Fruit fly (Drosophila melanogaster) whole organism, embryonic: ENCODE data around the gene RpL24.
A peak's percentile ranks its signal among the peaks of the same experiment; 100 is the strongest.

Experiments used
- ATbp ChIP-seq: fragments of 200-800 bp; sonication (Bioruptor generic); optimal IDR thresholded peaks from 2 replicates; lab custom pipeline; 2017; ENCODE audit warnings: missing biosample characterization, mild to moderate bottlenecking, missing genetic modification characterization, missing genetic modification reagents
- Atf3 ChIP-seq: fragments of 200-800 bp; sonication (Bioruptor generic); optimal IDR thresholded peaks from 3 replicates; lab custom pipeline; 2016; ENCODE audit warnings: missing biosample characterization, missing genetic modification characterization
- BEAF-32 ChIP-seq: fragments of 200-800 bp; sonication (Bioruptor generic); optimal IDR thresholded peaks from 3 replicates; lab custom pipeline; 2017; ENCODE audit warnings: missing biosample characterization, missing genetic modification characterization, mild to moderate bottlenecking, moderate library complexity, missing genetic modification reagents
- CG11560 ChIP-seq: fragments of 200-800 bp; sonication (Bioruptor generic); IDR thresholded peaks from 3 replicates; pipeline ENCODE4 v1.3.6; 2022; ENCODE audit warnings: missing biosample characterization, missing genetic modification characterization
- CG12219 ChIP-seq: fragments of 200-800 bp; sonication (Bioruptor generic); optimal IDR thresholded peaks from 3 replicates; lab custom pipeline; 2018; ENCODE audit warnings: missing biosample characterization, mild to moderate bottlenecking, missing genetic modification characterization
- CG13894 ChIP-seq: fragments of 200-800 bp; sonication (Bioruptor generic); optimal IDR thresholded peaks from 3 replicates; lab custom pipeline; 2018; ENCODE audit warnings: missing biosample characterization, mild to moderate bottlenecking, missing genetic modification characterization, moderate library complexity
- CG17186 ChIP-seq: fragments of 200-800 bp; sonication (Bioruptor generic); optimal IDR thresholded peaks from 3 replicates; lab custom pipeline; 2017; ENCODE audit warnings: missing biosample characterization, missing genetic modification reagents, missing genetic modification characterization
- CG18011 ChIP-seq: fragments of 200-800 bp; sonication (Bioruptor generic); optimal IDR thresholded peaks from 2 replicates; lab custom pipeline; 2017; ENCODE audit warnings: missing biosample characterization, missing genetic modification characterization, mild to moderate bottlenecking, moderate library complexity, missing genotype
- CG18599 ChIP-seq: fragments of 200-800 bp; sonication (Bioruptor generic); optimal IDR thresholded peaks from 3 replicates; lab custom pipeline; 2017; ENCODE audit warnings: missing biosample characterization, missing genetic modification characterization, mild to moderate bottlenecking, moderate library complexity, missing genetic modification reagents
- CG2120 ChIP-seq: fragments of 200-800 bp; sonication (Bioruptor generic); optimal IDR thresholded peaks from 3 replicates; lab custom pipeline; 2016; ENCODE audit warnings: missing biosample characterization, missing genetic modification characterization
- CG2678 ChIP-seq: fragments of 200-800 bp; sonication (Bioruptor generic); optimal IDR thresholded peaks from 3 replicates; lab custom pipeline; 2019; ENCODE audit warnings: missing biosample characterization, mild to moderate bottlenecking, missing genetic modification characterization, moderate library complexity
- CG2875 ChIP-seq: fragments of 200-800 bp; sonication (Bioruptor generic); optimal IDR thresholded peaks from 2 replicates; lab custom pipeline; 2017; ENCODE audit warnings: missing biosample characterization, mild to moderate bottlenecking, missing genetic modification characterization, missing genetic modification reagents
- CG3281 ChIP-seq: fragments of 200-800 bp; sonication (Bioruptor generic); optimal IDR thresholded peaks from 3 replicates; lab custom pipeline; 2017; ENCODE audit warnings: missing biosample characterization, mild to moderate bottlenecking, missing genetic modification characterization
- CG34224 ChIP-seq: fragments of 200-800 bp; sonication (Bioruptor generic); IDR thresholded peaks from 3 replicates; pipeline ENCODE4 v1.3.6; 2022; ENCODE audit warnings: missing biosample characterization, missing genetic modification characterization; ENCODE audit not compliant: partially characterized antibody
- CG42726 ChIP-seq: fragments of 200-800 bp; sonication (Bioruptor generic); IDR thresholded peaks from 2 replicates; pipeline ENCODE4 v1.3.6; 2022; ENCODE audit warnings: missing biosample characterization, missing genetic modification characterization; ENCODE audit not compliant: partially characterized antibody
- CG4328 ChIP-seq: fragments of 200-800 bp; sonication (Bioruptor generic); optimal IDR thresholded peaks from 3 replicates; lab custom pipeline; 2017; ENCODE audit warnings: missing biosample characterization, missing genetic modification reagents, missing genetic modification characterization
- CG4360 ChIP-seq: fragments of 200-800 bp; sonication (Bioruptor generic); IDR thresholded peaks from 2 replicates; pipeline ENCODE4 v1.3.6; 2022; ENCODE audit warnings: missing biosample characterization, missing genetic modification characterization
- CG7271 ChIP-seq: fragments of 200-800 bp; sonication (Bioruptor generic); optimal IDR thresholded peaks from 2 replicates; lab custom pipeline; 2018; ENCODE audit warnings: missing biosample characterization, mild to moderate bottlenecking, missing genetic modification characterization, moderate library complexity
- CG7372 ChIP-seq: fragments of 200-800 bp; sonication (Bioruptor generic); IDR thresholded peaks from 2 replicates; pipeline ENCODE4 v1.3.6; 2022; ENCODE audit warnings: missing biosample characterization, missing genetic modification characterization
- CG7556 ChIP-seq: fragments of 200-800 bp; sonication (Bioruptor generic); optimal IDR thresholded peaks from 2 replicates; lab custom pipeline; 2017; ENCODE audit warnings: missing biosample characterization, mild to moderate bottlenecking, missing genetic modification characterization
- CG9727 ChIP-seq: fragments of 200-800 bp; sonication (Bioruptor generic); optimal IDR thresholded peaks from 3 replicates; lab custom pipeline; 2017; ENCODE audit warnings: missing biosample characterization, mild to moderate bottlenecking, missing genetic modification characterization
- CHES-1-like ChIP-seq: fragments of 200-800 bp; sonication (Bioruptor generic); optimal IDR thresholded peaks from 2 replicates; lab custom pipeline; 2016; ENCODE audit warnings: missing biosample characterization, missing genetic modification characterization
- D19A ChIP-seq: fragments of 200-800 bp; optimal IDR thresholded peaks from 3 replicates; lab custom pipeline; 2019; ENCODE audit warnings: missing biosample characterization, mild to moderate bottlenecking, missing genetic modification characterization, moderate library complexity
- Dip3 ChIP-seq: fragments of 200-800 bp; sonication (Bioruptor generic); optimal IDR thresholded peaks from 3 replicates; lab custom pipeline; 2016; ENCODE audit warnings: missing biosample characterization, missing genetic modification characterization
- HmgZ ChIP-seq: fragments of 200-800 bp; sonication (Bioruptor generic); optimal IDR thresholded peaks from 2 replicates; lab custom pipeline; 2018; ENCODE audit warnings: missing biosample characterization, mild to moderate bottlenecking, missing genetic modification characterization
- Hr39 ChIP-seq: fragments of >200 bp; optimal IDR thresholded peaks from 2 replicates; lab custom pipeline; 2017
- Lim3 ChIP-seq: fragments of 200-800 bp; sonication (Bioruptor generic); IDR thresholded peaks from 2 replicates; pipeline ENCODE4 v1.3.6; 2022; ENCODE audit warnings: missing biosample characterization, missing genetic modification characterization
- Lpt ChIP-seq: fragments of >200 bp; optimal IDR thresholded peaks from 2 replicates; lab custom pipeline; 2018; ENCODE audit warnings: missing biosample characterization, missing genetic modification characterization
- aop ChIP-seq: fragments of 200-800 bp; sonication (Bioruptor generic); IDR thresholded peaks from 2 replicates; pipeline ENCODE4 v1.3.6; 2022; ENCODE audit warnings: missing biosample characterization, missing genetic modification characterization
- az2 ChIP-seq: fragments of 200-800 bp; sonication (Bioruptor generic); optimal IDR thresholded peaks from 3 replicates; lab custom pipeline; 2016; ENCODE audit warnings: missing biosample characterization, missing genetic modification characterization
- bbx ChIP-seq: fragments of 200-800 bp; sonication (Bioruptor generic); IDR thresholded peaks from 2 replicates; pipeline ENCODE4 v1.3.6; 2022; ENCODE audit warnings: missing biosample characterization, missing genetic modification characterization; ENCODE audit not compliant: partially characterized antibody
- bsh ChIP-seq, 2 experiments: fragments of 200-800 bp; sonication (Bioruptor generic); optimal IDR thresholded peaks; 2 replicates each; lab custom pipeline; 2017 to 2018; ENCODE audit warnings: mild to moderate bottlenecking in 2 of 2, missing biosample characterization in 2 of 2, missing genetic modification characterization in 2 of 2, moderate library complexity in 1 of 2
- cg ChIP-seq: fragments of 200-800 bp; sonication (Bioruptor generic); optimal IDR thresholded peaks from 3 replicates; lab custom pipeline; 2019; ENCODE audit warnings: missing biosample characterization, mild to moderate bottlenecking, missing genetic modification characterization, moderate library complexity
- ems ChIP-seq: fragments of 200-800 bp; sonication (Bioruptor generic); optimal IDR thresholded peaks from 3 replicates; lab custom pipeline; 2016; ENCODE audit warnings: missing biosample characterization, missing genetic modification characterization
- fd102C ChIP-seq: fragments of 200-800 bp; sonication (Bioruptor generic); optimal IDR thresholded peaks from 2 replicates; lab custom pipeline; 2018; ENCODE audit warnings: missing biosample characterization, mild to moderate bottlenecking, missing genetic modification characterization, moderate library complexity
- gcm2 ChIP-seq: fragments of 200-800 bp; sonication (Bioruptor generic); optimal IDR thresholded peaks from 2 replicates; lab custom pipeline; 2016; ENCODE audit warnings: missing biosample characterization, missing genetic modification characterization
- gro ChIP-seq: fragments of 200-800 bp; sonication (Bioruptor generic); optimal IDR thresholded peaks from 2 replicates; lab custom pipeline; 2016; ENCODE audit warnings: missing biosample characterization, missing genetic modification characterization
- hb ChIP-seq: fragments of 200-800 bp; sonication (Bioruptor generic); IDR thresholded peaks from 3 replicates; pipeline ENCODE4 v1.3.6; 2022; ENCODE audit warnings: missing biosample characterization, missing genetic modification characterization; ENCODE audit not compliant: partially characterized antibody
- ind ChIP-seq: fragments of 200-800 bp; sonication (Bioruptor generic); optimal IDR thresholded peaks from 3 replicates; lab custom pipeline; 2016; ENCODE audit warnings: missing biosample characterization, missing genetic modification characterization
- luna ChIP-seq: fragments of 200-800 bp; sonication (Bioruptor generic); optimal IDR thresholded peaks from 2 replicates; lab custom pipeline; 2016; ENCODE audit warnings: missing biosample characterization, missing genetic modification characterization
- mam ChIP-seq: fragments of 200-800 bp; sonication (Bioruptor generic); optimal IDR thresholded peaks from 3 replicates; lab custom pipeline; 2016; ENCODE audit warnings: missing biosample characterization, missing genetic modification characterization
- nau ChIP-seq: fragments of 200-800 bp; sonication (Bioruptor generic); optimal IDR thresholded peaks from 3 replicates; lab custom pipeline; 2017; ENCODE audit warnings: missing biosample characterization, mild to moderate bottlenecking, missing genetic modification characterization, missing genetic modification reagents
- nerfin-2 ChIP-seq: fragments of 200-800 bp; sonication (Bioruptor generic); IDR thresholded peaks from 2 replicates; pipeline ENCODE4 v1.3.6; 2022; ENCODE audit warnings: missing biosample characterization, missing genetic modification characterization; ENCODE audit not compliant: partially characterized antibody
- scrt ChIP-seq: fragments of 200-800 bp; sonication (Bioruptor generic); optimal IDR thresholded peaks from 2 replicates; lab custom pipeline; 2018; ENCODE audit warnings: missing biosample characterization, mild to moderate bottlenecking, missing genetic modification characterization, moderate library complexity
- sim ChIP-seq: fragments of 200-800 bp; sonication (Bioruptor generic); IDR thresholded peaks from 2 replicates; pipeline ENCODE4 v1.3.6; 2022; ENCODE audit warnings: missing biosample characterization, missing genetic modification characterization
- tap ChIP-seq: fragments of 200-800 bp; optimal IDR thresholded peaks from 3 replicates; lab custom pipeline; 2019; ENCODE audit warnings: missing biosample characterization, mild to moderate bottlenecking, missing genetic modification characterization, moderate library complexity
- tup ChIP-seq: fragments of 200-800 bp; sonication (Bioruptor generic); optimal IDR thresholded peaks from 2 replicates; lab custom pipeline; 2016; ENCODE audit warnings: missing biosample characterization, mild to moderate bottlenecking, missing genetic modification characterization, moderate library complexity
- tx ChIP-seq: fragments of 200-800 bp; sonication (Bioruptor generic); optimal IDR thresholded peaks from 2 replicates; lab custom pipeline; 2016; ENCODE audit warnings: missing biosample characterization, missing genetic modification characterization
- wek ChIP-seq: fragments of 200-800 bp; sonication (Bioruptor generic); optimal IDR thresholded peaks from 3 replicates; lab custom pipeline; 2018; ENCODE audit warnings: missing biosample characterization, mild to moderate bottlenecking, missing genetic modification characterization, moderate library complexity
- zen2 ChIP-seq: fragments of 200-800 bp; sonication (Bioruptor generic); IDR thresholded peaks from 3 replicates; pipeline ENCODE4 v1.3.6; 2022; ENCODE audit warnings: missing biosample characterization, missing genetic modification characterization; ENCODE audit not compliant: partially characterized antibody

The RpL24 gene

dm6 chr2L:13370762-13371161 is 24.2 kb downstream of the RpL24 start, which contains the start of gene ND-B22 (continued):
- TF ChIP-seq CG7556 (GFP tag; lab: Kevin White, UChicago), result peak; percentile 16
- TF ChIP-seq tap (tag; lab: Kevin White, UChicago), result peak; percentile 16
- TF ChIP-seq CG34224 (GFP tag; lab: Robert Waterston, UW), result peak; percentile 52; the same call in 1 of the 3 replicates
- TF ChIP-seq CG4328 (GFP tag; lab: Kevin White, UChicago), result no peak
- no peak for TF ChIP-seq fd102C
- TF ChIP-seq CG17186 (GFP tag; lab: Kevin White, UChicago), result no peak
- TF ChIP-seq CG18011 (GFP tag; lab: Kevin White, UChicago), result peak; percentile 17
- TF ChIP-seq ind, result peak; percentile 46
- TF ChIP-seq Dip3 (GFP tag; lab: Kevin White, UChicago), result peak; percentile 61
- TF ChIP-seq Atf3 (GFP tag; lab: Kevin White, UChicago), result no peak
- no peak for TF ChIP-seq CG12219 (GFP tag; lab: Kevin White, UChicago)
- TF ChIP-seq CG7372 (GFP tag; lab: Robert Waterston, UW), result no peak
- peak; percentile 51 for TF ChIP-seq CG18599
- TF ChIP-seq luna, result no peak
- peak; percentile 5 for TF ChIP-seq tup (GFP tag; lab: Kevin White, UChicago)
- peak; percentile 97 for TF ChIP-seq CG4360 (GFP tag; lab: Robert Waterston, UW)
- TF ChIP-seq CG13894 (tag; lab: Kevin White, UChicago), result peak; percentile 8
- no peak for TF ChIP-seq Lim3
- TF ChIP-seq Hr39 (lab: Kevin White, UChicago), result no peak
- TF ChIP-seq CG42726 (GFP tag; lab: Robert Waterston, UW), result no peak
- no peak for TF ChIP-seq CG11560 (tag; lab: Robert Waterston, UW)
- TF ChIP-seq BEAF-32 (GFP tag; lab: Kevin White, UChicago), result peak; percentile 25
- TF ChIP-seq HmgZ (tag; lab: Kevin White, UChicago), result peak; percentile 65
- TF ChIP-seq CG2678 (tag; lab: Kevin White, UChicago), result peak; percentile 28
- TF ChIP-seq CG7271 (tag; lab: Kevin White, UChicago), result no peak
- TF ChIP-seq bbx (GFP tag; lab: Robert Waterston, UW), result peak; percentile 41
- TF ChIP-seq nerfin-2 (GFP tag; lab: Robert Waterston, UW), result no peak
- peak; percentile 32 for TF ChIP-seq gro (GFP tag; lab: Kevin White, UChicago)
- peak; percentile 24 for TF ChIP-seq scrt (GFP tag; lab: Kevin White, UChicago)
- peak in 1 of 2 experiments; percentile 26 for TF ChIP-seq bsh (GFP tag; optimal IDR thresholded peaks at IDR 0.05; lab: Kevin White, UChicago)
- TF ChIP-seq aop (GFP tag; lab: Robert Waterston, UW), result no peak
- TF ChIP-seq D19A (tag; lab: Kevin White, UChicago), result peak; percentile 27
- no peak for TF ChIP-seq gcm2 (GFP tag; lab: Kevin White, UChicago)
- peak; percentile 56 for TF ChIP-seq CG3281 (GFP tag; lab: Kevin White, UChicago)
- TF ChIP-seq mam (GFP tag; lab: Kevin White, UChicago), result peak; percentile 58
- no peak for TF ChIP-seq sim (GFP tag; lab: Robert Waterston, UW)
- TF ChIP-seq CG9727 (GFP tag; lab: Kevin White, UChicago), result no peak
- 0 out of 3 replicates have a peak, but pooled peaks have one; percentile 28 for TF ChIP-seq hb (GFP tag; lab: Robert Waterston, UW)
- no peak for TF ChIP-seq tx (GFP tag; lab: Kevin White, UChicago)
- TF ChIP-seq CG2875 (GFP tag; lab: Kevin White, UChicago), result no peak
- TF ChIP-seq CHES-1-like, result no peak
- no peak for TF ChIP-seq ATbp
- TF ChIP-seq az2 (GFP tag; lab: Kevin White, UChicago), result peak; percentile 24
- TF ChIP-seq cg (GFP tag; lab: Kevin White, UChicago), result no peak
- TF ChIP-seq wek, result no peak
- TF ChIP-seq Lpt (GFP tag; lab: Kevin White, UChicago), result no peak
- no peak for TF ChIP-seq zen2
- peak; percentile 73 for TF ChIP-seq CG2120 (GFP tag; lab: Kevin White, UChicago)
- TF ChIP-seq ems, result peak; percentile 26
- TF ChIP-seq nau (GFP tag; lab: Kevin White, UChicago), result peak; percentile 32
